Worm (Caenorhabditis elegans): Measurements from ENCODE around the gene ufd-3.

DNA sequence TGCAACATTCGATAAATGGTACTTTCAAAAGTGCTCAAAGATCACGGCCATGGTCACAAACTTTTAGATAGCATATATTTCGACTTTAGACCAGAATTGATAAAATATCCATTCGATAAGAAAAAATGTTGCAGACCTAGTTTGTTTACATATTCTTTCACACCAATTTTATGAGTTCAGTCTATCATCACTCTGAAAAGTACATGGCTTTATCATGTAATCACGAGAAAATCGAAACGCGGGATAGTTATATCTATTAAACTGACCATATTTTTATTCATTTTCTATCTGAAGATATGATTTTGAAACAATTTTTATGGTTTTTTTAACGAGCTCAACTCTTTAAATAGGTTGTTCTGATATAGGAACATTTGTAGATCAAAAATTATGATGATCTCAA lies 9.1 kb upstream of the ufd-3 start, which contains the start of gene pho-11:
- TF ChIP-seq swsn-7 (tag; optimal IDR thresholded peaks at IDR 0.05) (no peak), pag-3 (tag; optimal IDR thresholded peaks at IDR 0.05; ENCODE audit: borderline replicate concordance, insufficient read depth) (no peak), mdl-1 (tag; optimal IDR thresholded peaks at IDR 0.05) (no peak), aha-1 (tag; optimal IDR thresholded peaks at IDR 0.05) (no peak), mep-1 (tag; optimal IDR thresholded peaks at IDR 0.05) (no peak), sox-4 (tag; optimal IDR thresholded peaks at IDR 0.05) (no peak)
